Fruit fly (Drosophila melanogaster) Kc167 (cell line): ENCODE measurements around the gene Cpr67Fa1.

Experiments
- Sin3A ChIP-seq: fragments of >200 bp; optimal IDR thresholded peaks from 2 replicates; lab custom pipeline; 2018; ENCODE audit warnings: missing external identifiers
- h ChIP-seq: fragments of >200 bp; optimal IDR thresholded peaks from 3 replicates; lab custom pipeline; 2018; ENCODE audit warnings: missing external identifiers
- psq ChIP-seq: fragments of >200 bp; optimal IDR thresholded peaks from 2 replicates; lab custom pipeline; 2017; ENCODE audit warnings: missing external identifiers
- ttk ChIP-seq: sonication (Bioruptor generic); optimal IDR thresholded peaks from 2 replicates; lab custom pipeline; 2017; ENCODE audit warnings: missing external identifiers

DNA sequence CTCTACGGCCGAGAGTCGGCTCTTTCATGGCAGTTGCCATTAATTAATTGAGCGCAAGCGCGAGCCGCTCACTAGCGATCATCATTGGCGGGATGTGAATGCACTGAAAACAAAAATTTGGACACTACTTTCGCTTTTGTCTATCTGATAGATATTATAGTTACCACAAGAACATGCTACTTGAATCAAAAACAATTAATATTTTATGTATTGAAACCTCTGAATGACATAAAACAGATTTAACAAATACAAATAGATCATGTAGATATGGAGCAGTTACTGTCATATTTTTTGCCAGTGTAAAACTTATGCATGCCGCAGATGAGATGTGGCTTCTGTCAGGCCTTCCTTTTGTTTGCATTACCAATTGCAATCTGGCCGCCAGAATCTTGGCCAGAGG is 38.2 kb downstream of the Cpr67Fa1 start:
- TF ChIP-seq h (lab: Kevin White, UChicago) (no peak), ttk (lab: Kevin White, UChicago) (no peak), Sin3A (lab: Kevin White, UChicago) (no peak), psq (lab: Kevin White, UChicago) (no peak)
